Worm (Caenorhabditis elegans) whole organism, mixed stage, embryonic: ENCODE measurements around the gene F46G11.2.

ENCODE experiments used
- bed-3 ChIP-seq: fragments of 200-800 bp; sonication (Bioruptor generic); optimal IDR thresholded peaks from 3 replicates; lab custom pipeline; 2018; ENCODE audit warnings: mild to moderate bottlenecking, missing genetic modification characterization, moderate library complexity, missing compliant biosample characterization
- blmp-1 ChIP-seq: fragments of 150-350 bp; optimal IDR thresholded peaks from 2 replicates; lab custom pipeline; 2014; ENCODE audit warnings: missing biosample characterization, missing genetic modification characterization
- ces-1 ChIP-seq: fragments of 150-350 bp; optimal IDR thresholded peaks from 2 replicates; lab custom pipeline; 2014; ENCODE audit warnings: missing biosample characterization, missing genetic modification reagents, missing genetic modification characterization
- unc-39 ChIP-seq: fragments of 150-350 bp; optimal IDR thresholded peaks from 2 replicates; lab custom pipeline; 2014; ENCODE audit warnings: missing biosample characterization, missing genetic modification characterization
- unc-62 ChIP-seq: fragments of 150-350 bp; optimal IDR thresholded peaks from 2 replicates; lab custom pipeline; 2014; ENCODE audit warnings: missing biosample characterization, missing genetic modification reagents, missing genetic modification characterization

- TF ChIP-seq bed-3 (no peak), unc-39 (tag; lab: Kevin White, UChicago) (no peak), unc-62 (GFP tag; lab: Kevin White, UChicago) (no peak), blmp-1 (tag; lab: Kevin White, UChicago) (no peak), ces-1 (GFP tag; lab: Kevin White, UChicago) (no peak)
Observed at ce11 chrX:5817078-5817477, 29.1 kb downstream of the F46G11.2 start.
